Worm (Caenorhabditis elegans) whole organism, L1 larva: ENCODE data around the gene acl-2.
A peak's percentile ranks its signal among the peaks of the same experiment; 100 is the strongest.

Experiments used
- C04F5.9 ChIP-seq: sonication (generic microtip); optimal IDR thresholded peaks from 2 replicates; lab custom pipeline; 2016; ENCODE audit warnings: missing genetic modification characterization, missing compliant biosample characterization
- C16A3.4 ChIP-seq: fragments of 150-350 bp; optimal IDR thresholded peaks from 2 replicates; lab custom pipeline; 2014; ENCODE audit warnings: missing biosample characterization, missing genetic modification characterization
- C34B4.2 ChIP-seq: sonication (generic microtip); optimal IDR thresholded peaks from 2 replicates; lab custom pipeline; 2017; ENCODE audit warnings: mild to moderate bottlenecking, missing genetic modification characterization, missing compliant biosample characterization
- aha-1 ChIP-seq: fragments of 150-350 bp; optimal IDR thresholded peaks from 2 replicates; lab custom pipeline; 2014; ENCODE audit warnings: missing biosample characterization, missing genetic modification characterization
- alr-1 ChIP-seq: fragments of 200-800 bp; sonication (Bioruptor generic); optimal IDR thresholded peaks from 2 replicates; lab custom pipeline; 2018; ENCODE audit warnings: borderline replicate concordance, mild to moderate bottlenecking, missing genetic modification characterization, missing compliant biosample characterization
- ama-1 ChIP-seq: fragments of 150-350 bp; optimal IDR thresholded peaks from 2 replicates; lab custom pipeline; 2014
- blmp-1 ChIP-seq: fragments of 150-350 bp; optimal IDR thresholded peaks from 2 replicates; lab custom pipeline; 2014; ENCODE audit warnings: missing biosample characterization, missing genetic modification characterization
- ceh-8 ChIP-seq: fragments of 200-800 bp; sonication (Bioruptor generic); optimal IDR thresholded peaks from 2 replicates; lab custom pipeline; 2018; ENCODE audit warnings: mild to moderate bottlenecking, missing genetic modification characterization, moderate library complexity, missing compliant biosample characterization
- ceh-88 ChIP-seq: fragments of 200-800 bp; sonication (Bioruptor generic); IDR thresholded peaks from 2 replicates; pipeline ENCODE4 v1.3.6; 2022; ENCODE audit warnings: missing genetic modification characterization, missing compliant biosample characterization
- ces-1 ChIP-seq: fragments of 150-350 bp; optimal IDR thresholded peaks from 2 replicates; lab custom pipeline; 2014; ENCODE audit warnings: missing biosample characterization, missing genetic modification reagents, missing genetic modification characterization
- dpl-1 ChIP-seq, 3 experiments: fragments of 150-350 bp in 2 of 3; sonication (generic microtip) in 1 of 3; optimal IDR thresholded peaks; 2 replicates each; lab custom pipeline; 2014 to 2017; ENCODE audit warnings: missing biosample characterization in 3 of 3, missing genetic modification characterization in 3 of 3, missing genetic modification reagents in 3 of 3
- dsc-1 ChIP-seq: sonication (generic microtip); optimal IDR thresholded peaks from 2 replicates; lab custom pipeline; 2016; ENCODE audit warnings: mild to moderate bottlenecking, missing genetic modification characterization, missing compliant biosample characterization
- efl-1 ChIP-seq, 4 experiments: fragments of 150-350 bp; optimal IDR thresholded peaks in 3 of 4; peaks in 1 of 4; 1 replicate in 1 of 4; 2 replicates in 3 of 4; lab custom pipeline; 2014; ENCODE audit warnings: missing biosample characterization in 2 of 4, missing genetic modification characterization in 2 of 4, missing genetic modification reagents in 2 of 4
- efl-3 ChIP-seq: fragments of 200-800 bp; sonication (Bioruptor generic); optimal IDR thresholded peaks from 2 replicates; lab custom pipeline; 2018; ENCODE audit warnings: mild to moderate bottlenecking, missing genetic modification characterization, missing compliant biosample characterization
- egl-13 ChIP-seq: sonication (generic microtip); optimal IDR thresholded peaks from 2 replicates; lab custom pipeline; 2016; ENCODE audit warnings: missing genotype, missing genetic modification reagents, missing genetic modification characterization, missing compliant biosample characterization
- egl-27 ChIP-seq, 2 experiments: fragments of 150-350 bp in 1 of 2; sonication (generic microtip); optimal IDR thresholded peaks; 3 replicates each; lab custom pipeline; 2017 to 2018; ENCODE audit warnings: missing biosample characterization in 2 of 2, missing genetic modification characterization in 2 of 2, missing genetic modification reagents in 2 of 2
- ets-5 ChIP-seq: fragments of 200-800 bp; sonication (Bioruptor generic); IDR thresholded peaks from 2 replicates; pipeline ENCODE4 v1.3.6; 2022; ENCODE audit warnings: missing genetic modification characterization, missing compliant biosample characterization
- fkh-10 ChIP-seq: sonication (generic microtip); optimal IDR thresholded peaks from 2 replicates; lab custom pipeline; 2017; ENCODE audit warnings: missing biosample characterization, missing genetic modification reagents, missing genetic modification characterization
- fkh-4 ChIP-seq: sonication (generic microtip); optimal IDR thresholded peaks from 2 replicates; lab custom pipeline; 2016; ENCODE audit warnings: missing compliant biosample characterization, missing genetic modification characterization, borderline replicate concordance
- fkh-8 ChIP-seq: sonication (generic microtip); optimal IDR thresholded peaks from 2 replicates; lab custom pipeline; 2016; ENCODE audit warnings: mild to moderate bottlenecking, missing genetic modification characterization, missing compliant biosample characterization
- fos-1 ChIP-seq: fragments of 150-350 bp; optimal IDR thresholded peaks from 2 replicates; lab custom pipeline; 2014; ENCODE audit warnings: missing biosample characterization, missing genetic modification characterization
- hlh-4 ChIP-seq: sonication (generic microtip); optimal IDR thresholded peaks from 2 replicates; lab custom pipeline; 2016; ENCODE audit warnings: mild to moderate bottlenecking, missing genetic modification characterization, missing compliant biosample characterization
- hpl-2 ChIP-seq: fragments of 150-350 bp; optimal IDR thresholded peaks from 2 replicates; lab custom pipeline; 2014; ENCODE audit warnings: missing biosample characterization, missing genetic modification reagents, missing genetic modification characterization
- irx-1 ChIP-seq: sonication (generic microtip); optimal IDR thresholded peaks from 2 replicates; lab custom pipeline; 2016; ENCODE audit warnings: missing genetic modification characterization, missing compliant biosample characterization
- lin-15B ChIP-seq: fragments of 150-350 bp; sonication (generic microtip); optimal IDR thresholded peaks from 3 replicates; lab custom pipeline; 2014; ENCODE audit warnings: missing biosample characterization, missing genetic modification characterization
- lin-39 ChIP-seq: fragments of 150-350 bp; optimal IDR thresholded peaks from 2 replicates; lab custom pipeline; 2014; ENCODE audit warnings: missing biosample characterization, missing genetic modification reagents, missing genetic modification characterization
- lir-3 ChIP-seq: sonication (generic microtip); optimal IDR thresholded peaks from 2 replicates; lab custom pipeline; 2016; ENCODE audit warnings: mild to moderate bottlenecking, missing genetic modification characterization, moderate library complexity, missing compliant biosample characterization; ENCODE audit not compliant: poor library complexity
- lsy-2 ChIP-seq, 2 experiments: fragments of 150-350 bp; optimal IDR thresholded peaks; 2 replicates each; lab custom pipeline; 2014; ENCODE audit warnings: missing biosample characterization in 2 of 2, missing genetic modification characterization in 2 of 2
- mdl-1 ChIP-seq, 2 experiments: fragments of 150-350 bp; optimal IDR thresholded peaks; 2 replicates each; lab custom pipeline; 2014 to 2017; ENCODE audit warnings: missing biosample characterization in 2 of 2, missing genetic modification characterization in 2 of 2, inconsistent platforms in 1 of 2
- nhr-237 ChIP-seq: fragments of 150-350 bp; optimal IDR thresholded peaks from 2 replicates; lab custom pipeline; 2014; ENCODE audit warnings: missing biosample characterization, missing genetic modification characterization
- nhr-47 ChIP-seq: sonication (generic microtip); optimal IDR thresholded peaks from 2 replicates; lab custom pipeline; 2016; ENCODE audit warnings: mild to moderate bottlenecking, missing genetic modification characterization, moderate library complexity, missing compliant biosample characterization
- nhr-71 ChIP-seq: sonication (generic microtip); optimal IDR thresholded peaks from 2 replicates; lab custom pipeline; 2016; ENCODE audit warnings: mild to moderate bottlenecking, missing genetic modification characterization, moderate library complexity, missing compliant biosample characterization
- nhr-76 ChIP-seq: sonication (generic microtip); optimal IDR thresholded peaks from 2 replicates; lab custom pipeline; 2017; ENCODE audit warnings: missing biosample characterization, missing genetic modification characterization
- nhr-84 ChIP-seq: sonication (generic microtip); optimal IDR thresholded peaks from 2 replicates; lab custom pipeline; 2017; ENCODE audit warnings: missing biosample characterization, missing genetic modification characterization
- nhr-85 ChIP-seq: sonication (generic microtip); peaks from one replicate; lab custom pipeline; 2016; ENCODE audit warnings: missing genetic modification characterization, inconsistent platforms, missing compliant biosample characterization
- nhr-90 ChIP-seq: sonication (generic microtip); optimal IDR thresholded peaks from 2 replicates; lab custom pipeline; 2016; ENCODE audit warnings: mild to moderate bottlenecking, missing genetic modification characterization, missing compliant biosample characterization; ENCODE audit not compliant: poor library complexity
- pag-3 ChIP-seq: sonication (generic microtip); optimal IDR thresholded peaks from 2 replicates; lab custom pipeline; 2017; ENCODE audit warnings: missing genetic modification characterization, mild to moderate bottlenecking, missing compliant biosample characterization, antibody characterized with exemption, borderline replicate concordance; ENCODE audit not compliant: insufficient read depth
- pax-3 ChIP-seq: fragments of 200-800 bp; sonication (Bioruptor generic); optimal IDR thresholded peaks from 2 replicates; lab custom pipeline; 2018; ENCODE audit warnings: mild to moderate bottlenecking, missing genetic modification characterization, moderate library complexity, missing compliant biosample characterization
- pqm-1 ChIP-seq: sonication (generic microtip); optimal IDR thresholded peaks from 3 replicates; lab custom pipeline; 2017; ENCODE audit warnings: missing biosample characterization, missing genetic modification characterization
- rnt-1 ChIP-seq: sonication (generic microtip); optimal IDR thresholded peaks from 2 replicates; lab custom pipeline; 2016; ENCODE audit warnings: mild to moderate bottlenecking, missing genetic modification characterization, moderate library complexity, missing compliant biosample characterization
- snpc-4 ChIP-seq: fragments of 150-350 bp; optimal IDR thresholded peaks from 2 replicates; lab custom pipeline; 2014; ENCODE audit warnings: missing biosample characterization, missing genetic modification characterization
- snu-23 ChIP-seq: sonication (generic microtip); optimal IDR thresholded peaks from 2 replicates; lab custom pipeline; 2016; ENCODE audit warnings: missing genetic modification characterization, missing compliant biosample characterization
- sptf-1 ChIP-seq: fragments of 150-350 bp; optimal IDR thresholded peaks from 2 replicates; lab custom pipeline; 2014; ENCODE audit warnings: missing biosample characterization, missing genetic modification characterization
- sup-37 ChIP-seq: fragments of 200-800 bp; sonication (Bioruptor generic); optimal IDR thresholded peaks from 2 replicates; lab custom pipeline; 2018; ENCODE audit warnings: mild to moderate bottlenecking, missing genetic modification characterization, missing compliant biosample characterization
- swsn-7 ChIP-seq: sonication (generic microtip); optimal IDR thresholded peaks from 2 replicates; lab custom pipeline; 2016; ENCODE audit warnings: missing genetic modification characterization, missing compliant biosample characterization
- unc-30 ChIP-seq: sonication (generic microtip); optimal IDR thresholded peaks from 2 replicates; lab custom pipeline; 2017; ENCODE audit warnings: missing biosample characterization, missing genetic modification characterization
- unc-62 ChIP-seq: fragments of 150-350 bp; optimal IDR thresholded peaks from 2 replicates; lab custom pipeline; 2014; ENCODE audit warnings: missing biosample characterization, missing genetic modification reagents, missing genetic modification characterization
- ztf-11 ChIP-seq, 2 experiments: sonication (generic microtip); optimal IDR thresholded peaks; 2 replicates each; lab custom pipeline; 2016 to 2017; ENCODE audit warnings: missing genetic modification characterization in 2 of 2, missing biosample characterization in 1 of 2, missing compliant biosample characterization in 1 of 2

acl-2 gene

ce11 chrV:10043234-10043796 is 12.4 kb upstream of the acl-2 start, which contains the start of gene T06E8.8 (continued):
- TF ChIP-seq ceh-8 (no peak), unc-30 (tag; lab: Kevin White, UChicago) (no peak), sup-37 (GFP tag; lab: Kevin White, UChicago) (no peak), ets-5 (GFP tag; lab: Robert Waterston, UW) (no peak), nhr-47 (tag; lab: Kevin White, UChicago) (peak; percentile 73), snpc-4 (tag; lab: Kevin White, UChicago) (peak; percentile 26), nhr-84 (tag; lab: Kevin White, UChicago) (no peak), dpl-1 (GFP tag; optimal IDR thresholded peaks at IDR 0.05; lab: Kevin White, UChicago) (peak; percentile 4 to 54 (median 23)), pqm-1 (tag; lab: Kevin White, UChicago) (no peak), hlh-4 (tag; lab: Kevin White, UChicago) (no peak), egl-13 (no peak), ceh-88 (GFP tag; lab: Robert Waterston, UW) (no peak), egl-27 (tag; optimal IDR thresholded peaks at IDR 0.05; lab: Kevin White, UChicago) (no peak), sptf-1 (no peak), nhr-71 (tag; lab: Kevin White, UChicago) (peak; percentile 88), fos-1 (tag; lab: Kevin White, UChicago) (no peak), nhr-76 (tag; lab: Kevin White, UChicago) (no peak), fkh-8 (tag; lab: Kevin White, UChicago) (no peak), mdl-1 (tag; optimal IDR thresholded peaks at IDR 0.05; lab: Kevin White, UChicago) (peak in 1 of 2 experiments; percentile 80), pag-3 (no peak), lir-3 (tag; lab: Kevin White, UChicago) (no peak), C16A3.4 (tag; lab: Kevin White, UChicago) (peak; percentile 49), unc-62 (GFP tag; lab: Kevin White, UChicago) (no peak), nhr-85 (tag; lab: Kevin White, UChicago) (peak; percentile 99), hpl-2 (GFP tag; lab: Kevin White, UChicago) (no peak), snu-23 (GFP tag; lab: Kevin White, UChicago) (peak; percentile 87), ztf-11 (tag; optimal IDR thresholded peaks at IDR 0.05; lab: Kevin White, UChicago) (no peak), dsc-1 (tag; lab: Kevin White, UChicago) (no peak), C04F5.9 (tag; lab: Kevin White, UChicago) (no peak), efl-3 (GFP tag; lab: Kevin White, UChicago) (no peak), blmp-1 (tag; lab: Kevin White, UChicago) (peak; percentile 97), fkh-10 (GFP tag; lab: Kevin White, UChicago) (no peak)

- TF ChIP-seq ets-5 (GFP tag; lab: Robert Waterston, UW) = no peak
- no peak for TF ChIP-seq nhr-90
- no peak for TF ChIP-seq lin-15B (tag; lab: Kevin White, UChicago)
- peak; percentile 86 for TF ChIP-seq nhr-71 (tag; lab: Kevin White, UChicago)
- no peak for TF ChIP-seq C34B4.2
- no peak for TF ChIP-seq pax-3
- no peak for TF ChIP-seq pqm-1 (tag; lab: Kevin White, UChicago)
- TF ChIP-seq C04F5.9 (tag; lab: Kevin White, UChicago) = no peak
- TF ChIP-seq ama-1 (lab: Kevin White, UChicago) = peak; percentile 12
- TF ChIP-seq irx-1 (tag; lab: Kevin White, UChicago) = peak; percentile 56
- peak; percentile 95 to 98 for TF ChIP-seq lsy-2 (tag; optimal IDR thresholded peaks at IDR 0.05; lab: Kevin White, UChicago)
- TF ChIP-seq lir-3 (tag; lab: Kevin White, UChicago) = peak; percentile 4
- TF ChIP-seq aha-1 (tag; lab: Kevin White, UChicago) = no peak
- TF ChIP-seq nhr-237 (tag; lab: Kevin White, UChicago) = no peak
- no peak for TF ChIP-seq ceh-8
- no peak for TF ChIP-seq unc-62 (GFP tag; lab: Kevin White, UChicago)
- no peak for TF ChIP-seq alr-1 (tag; lab: Kevin White, UChicago)
- TF ChIP-seq ces-1 (GFP tag; lab: Kevin White, UChicago) = no peak
- peak; percentile 90 for TF ChIP-seq rnt-1 (tag; lab: Kevin White, UChicago)
- peak; percentile 69 for TF ChIP-seq fos-1 (tag; lab: Kevin White, UChicago)
- TF ChIP-seq swsn-7 (tag; lab: Kevin White, UChicago) = peak; percentile 81
- no peak for TF ChIP-seq efl-3 (GFP tag; lab: Kevin White, UChicago)
- TF ChIP-seq fkh-4 (tag; lab: Kevin White, UChicago) = no peak
- TF ChIP-seq unc-30 (tag; lab: Kevin White, UChicago) = no peak
- peak in 1 of 2 experiments; percentile 68 for TF ChIP-seq mdl-1 (tag; optimal IDR thresholded peaks at IDR 0.05; lab: Kevin White, UChicago)
- peak; percentile 87 for TF ChIP-seq nhr-85 (tag; lab: Kevin White, UChicago)
- TF ChIP-seq hpl-2 (GFP tag; lab: Kevin White, UChicago) = no peak
- TF ChIP-seq lin-39 = peak; percentile 25
- peak; percentile 71 to 85 for TF ChIP-seq efl-1 (optimal IDR thresholded peaks at IDR 0.05; lab: Kevin White, UChicago)
- TF ChIP-seq efl-1 (GFP tag; optimal IDR thresholded peaks at IDR 0.05 in 1 of 2; lab: Kevin White, UChicago) = peak; percentile 21 to 92
- peak in 2 of 3 experiments; percentile 38 for TF ChIP-seq dpl-1 (GFP tag; optimal IDR thresholded peaks at IDR 0.05; lab: Kevin White, UChicago)
Observed at ce11 chrV:10042254-10042653, 11.4 kb upstream of the acl-2 start.
